Worm (Caenorhabditis elegans) whole organism, L4 larva: ENCODE results near the gene cho-1.

Experiments
- F37D6.2 ChIP-seq: sonication (generic microtip); optimal IDR thresholded peaks from 2 replicates; lab custom pipeline; 2016; ENCODE audit warnings: mild to moderate bottlenecking, missing genetic modification characterization, missing compliant biosample characterization
- Y105C5A.15 ChIP-seq: fragments of 200-800 bp; sonication (Bioruptor generic); IDR thresholded peaks from 2 replicates; pipeline ENCODE4 v1.3.6; 2022; ENCODE audit warnings: missing genetic modification characterization, missing compliant biosample characterization
- Y48G9A.11 ChIP-seq: fragments of 200-800 bp; sonication (Bioruptor generic); IDR thresholded peaks from 2 replicates; pipeline ENCODE4 v1.3.6; 2022; ENCODE audit warnings: missing genetic modification reagents, missing genetic modification characterization, missing compliant biosample characterization
- Y5F2A.4 ChIP-seq: fragments of 200-800 bp; sonication (Bioruptor generic); optimal IDR thresholded peaks from 2 replicates; lab custom pipeline; 2018; ENCODE audit warnings: mild to moderate bottlenecking, missing genetic modification characterization, missing compliant biosample characterization
- Y75B8A.6 ChIP-seq: fragments of 200-800 bp; sonication (Bioruptor generic); IDR thresholded peaks from 2 replicates; pipeline ENCODE4 v1.3.6; 2022; ENCODE audit warnings: missing genetic modification reagents, missing genetic modification characterization, missing compliant biosample characterization
- ZK337.2 ChIP-seq: fragments of 200-800 bp; sonication (Bioruptor generic); IDR thresholded peaks from 2 replicates; pipeline ENCODE4 v1.3.6; 2022; ENCODE audit warnings: missing genetic modification reagents, missing genetic modification characterization, missing compliant biosample characterization
- aha-1 ChIP-seq: fragments of 150-350 bp; peaks from one replicate; lab custom pipeline; 2014; ENCODE audit warnings: missing biosample characterization, missing genetic modification characterization
- ceh-20 ChIP-seq: fragments of 200-800 bp; sonication (Bioruptor generic); IDR thresholded peaks from 2 replicates; pipeline ENCODE4 v1.3.6; 2022; ENCODE audit warnings: missing genetic modification reagents, missing genetic modification characterization, missing compliant biosample characterization
- ceh-32 ChIP-seq: sonication (generic microtip); optimal IDR thresholded peaks from 2 replicates; lab custom pipeline; 2016; ENCODE audit warnings: mild to moderate bottlenecking, missing genetic modification characterization, missing compliant biosample characterization; ENCODE audit not compliant: poor library complexity
- ceh-44 ChIP-seq: fragments of 200-800 bp; sonication (Bioruptor generic); IDR thresholded peaks from 2 replicates; pipeline ENCODE4 v1.3.6; 2022; ENCODE audit warnings: missing genetic modification reagents, missing genetic modification characterization, missing compliant biosample characterization
- ceh-82 ChIP-seq: sonication (generic microtip); optimal IDR thresholded peaks from 2 replicates; lab custom pipeline; 2017; ENCODE audit warnings: missing biosample characterization, missing genetic modification characterization
- cey-2 ChIP-seq: sonication (generic microtip); optimal IDR thresholded peaks from 3 replicates; lab custom pipeline; 2017; ENCODE audit warnings: missing genetic modification characterization, mild to moderate bottlenecking, missing compliant biosample characterization, antibody characterized with exemption, borderline replicate concordance; ENCODE audit not compliant: insufficient read depth
- daf-12 ChIP-seq: fragments of 150-350 bp; optimal IDR thresholded peaks from 2 replicates; lab custom pipeline; 2014; ENCODE audit warnings: missing biosample characterization, missing genetic modification reagents, missing genetic modification characterization
- daf-19 ChIP-seq: fragments of 200-800 bp; sonication (Bioruptor generic); conservative IDR thresholded peaks from 2 replicates; pipeline ENCODE4 v1.3.6; 2022; ENCODE audit warnings: missing genetic modification characterization, missing compliant biosample characterization
- dmd-9 ChIP-seq: fragments of 200-800 bp; sonication (Bioruptor generic); IDR thresholded peaks from 2 replicates; pipeline ENCODE4 v1.3.6; 2022; ENCODE audit warnings: missing genetic modification reagents, missing genetic modification characterization, missing compliant biosample characterization
- dpl-1 ChIP-seq: fragments of 150-350 bp; optimal IDR thresholded peaks from 2 replicates; lab custom pipeline; 2014; ENCODE audit warnings: missing biosample characterization, missing genetic modification reagents, missing genetic modification characterization
- dve-1 ChIP-seq: sonication (generic microtip); optimal IDR thresholded peaks from 2 replicates; lab custom pipeline; 2017; ENCODE audit warnings: antibody characterized with exemption, mild to moderate bottlenecking, missing genetic modification characterization, missing compliant biosample characterization; ENCODE audit not compliant: insufficient read depth
- egl-43 ChIP-seq: fragments of 200-800 bp; sonication (Bioruptor generic); IDR thresholded peaks from 2 replicates; pipeline ENCODE4 v1.3.6; 2022; ENCODE audit warnings: missing genetic modification reagents, missing genetic modification characterization, missing compliant biosample characterization
- hlh-11 ChIP-seq: fragments of 200-800 bp; sonication (Bioruptor generic); optimal IDR thresholded peaks from 2 replicates; lab custom pipeline; 2018; ENCODE audit warnings: mild to moderate bottlenecking, missing genetic modification characterization, missing compliant biosample characterization
- hlh-30 ChIP-seq: sonication (generic microtip); optimal IDR thresholded peaks from 2 replicates; lab custom pipeline; 2017; ENCODE audit warnings: antibody characterized with exemption, mild to moderate bottlenecking, missing genetic modification characterization, missing compliant biosample characterization; ENCODE audit not compliant: insufficient read depth
- lim-7 ChIP-seq: fragments of 200-800 bp; sonication (Bioruptor generic); IDR thresholded peaks from 2 replicates; pipeline ENCODE4 v1.3.6; 2022; ENCODE audit warnings: missing genetic modification characterization, missing compliant biosample characterization
- lin-1 ChIP-seq: fragments of 200-800 bp; sonication (Bioruptor generic); IDR thresholded peaks from 2 replicates; pipeline ENCODE4 v1.3.6; 2022; ENCODE audit warnings: missing genetic modification reagents, missing genetic modification characterization, missing compliant biosample characterization
- lin-13 ChIP-seq: fragments of 150-350 bp; optimal IDR thresholded peaks from 2 replicates; lab custom pipeline; 2014; ENCODE audit warnings: missing biosample characterization, missing genetic modification reagents, missing genetic modification characterization
- lin-15B ChIP-seq: fragments of 150-350 bp; sonication (generic microtip); optimal IDR thresholded peaks from 3 replicates; lab custom pipeline; 2014; ENCODE audit warnings: missing biosample characterization, missing genetic modification characterization
- madf-5 ChIP-seq, 2 experiments: fragments of 200-800 bp; sonication (Bioruptor generic); IDR thresholded peaks; 2 replicates each; pipeline ENCODE4 v1.3.6; 2022; ENCODE audit warnings: missing compliant biosample characterization in 2 of 2, missing genetic modification characterization in 2 of 2
- mdt-29 ChIP-seq: fragments of 200-800 bp; sonication (Bioruptor generic); IDR thresholded peaks from 2 replicates; pipeline ENCODE4 v1.3.6; 2022; ENCODE audit warnings: missing genetic modification reagents, missing genetic modification characterization, missing compliant biosample characterization
- mep-1 ChIP-seq: fragments of 150-350 bp; sonication (generic microtip); optimal IDR thresholded peaks from 3 replicates; lab custom pipeline; 2014; ENCODE audit warnings: missing biosample characterization, missing genetic modification characterization
- nhr-28 ChIP-seq: fragments of 150-350 bp; optimal IDR thresholded peaks from 2 replicates; lab custom pipeline; 2014; ENCODE audit warnings: missing biosample characterization, missing genetic modification characterization
- nhr-42 ChIP-seq: fragments of 200-800 bp; sonication (Bioruptor generic); IDR thresholded peaks from 2 replicates; pipeline ENCODE4 v1.3.6; 2022; ENCODE audit warnings: missing genetic modification characterization, missing compliant biosample characterization
- nhr-48 ChIP-seq: sonication (generic microtip); optimal IDR thresholded peaks from 2 replicates; lab custom pipeline; 2016; ENCODE audit warnings: mild to moderate bottlenecking, missing genetic modification characterization, missing compliant biosample characterization
- php-3 ChIP-seq: fragments of 200-800 bp; sonication (Bioruptor generic); IDR thresholded peaks from 2 replicates; pipeline ENCODE4 v1.3.6; 2022; ENCODE audit warnings: missing genetic modification reagents, missing genetic modification characterization, missing compliant biosample characterization
- pqm-1 ChIP-seq: sonication (generic microtip); optimal IDR thresholded peaks from 2 replicates; lab custom pipeline; 2017; ENCODE audit warnings: missing biosample characterization, missing genetic modification characterization
- spr-1 ChIP-seq: sonication (generic microtip); optimal IDR thresholded peaks from 2 replicates; lab custom pipeline; 2016; ENCODE audit warnings: mild to moderate bottlenecking, missing genetic modification characterization, missing compliant biosample characterization
- tag-97 ChIP-seq: fragments of 200-800 bp; sonication (Bioruptor generic); IDR thresholded peaks from 2 replicates; pipeline ENCODE4 v1.3.6; 2022; ENCODE audit warnings: missing genetic modification characterization, missing compliant biosample characterization
- unc-130 ChIP-seq: sonication (generic microtip); optimal IDR thresholded peaks from 2 replicates; lab custom pipeline; 2016; ENCODE audit warnings: missing genetic modification reagents, missing genetic modification characterization, missing compliant biosample characterization
- unc-62 ChIP-seq, 3 experiments: fragments of 150-350 bp in 1 of 3; sonication (generic microtip); optimal IDR thresholded peaks in 2 of 3; peaks in 1 of 3; 1 replicate in 1 of 3; 2 replicates in 2 of 3; lab custom pipeline; 2014 to 2017; ENCODE audit warnings: missing biosample characterization in 3 of 3, missing genetic modification characterization in 3 of 3, missing genetic modification reagents in 3 of 3, missing genotype in 1 of 3
- zag-1 ChIP-seq: fragments of 150-350 bp; optimal IDR thresholded peaks from 2 replicates; lab custom pipeline; 2014; ENCODE audit warnings: missing biosample characterization, missing genetic modification characterization
- zfp-2 ChIP-seq: sonication (generic microtip); optimal IDR thresholded peaks from 2 replicates; lab custom pipeline; 2016; ENCODE audit warnings: mild to moderate bottlenecking, missing genetic modification characterization, missing compliant biosample characterization
- zfp-3 ChIP-seq: fragments of 200-800 bp; sonication (Bioruptor generic); conservative IDR thresholded peaks from 2 replicates; pipeline ENCODE4 v1.3.6; 2022; ENCODE audit warnings: missing genetic modification reagents, missing genetic modification characterization, missing compliant biosample characterization
- ztf-7 ChIP-seq: fragments of 150-350 bp; optimal IDR thresholded peaks from 2 replicates; lab custom pipeline; 2014; ENCODE audit warnings: missing biosample characterization, missing genetic modification characterization

Gene cho-1

ce11 chrIV:13180723-13181122, 33.6 kb downstream of the cho-1 start, which contains the start of gene F58D2.3 (continued):
- TF ChIP-seq zfp-2 (tag; lab: Kevin White, UChicago) (no peak), nhr-42 (GFP tag; lab: Robert Waterston, UW) (no peak), mdt-29 (no peak)

DNA sequence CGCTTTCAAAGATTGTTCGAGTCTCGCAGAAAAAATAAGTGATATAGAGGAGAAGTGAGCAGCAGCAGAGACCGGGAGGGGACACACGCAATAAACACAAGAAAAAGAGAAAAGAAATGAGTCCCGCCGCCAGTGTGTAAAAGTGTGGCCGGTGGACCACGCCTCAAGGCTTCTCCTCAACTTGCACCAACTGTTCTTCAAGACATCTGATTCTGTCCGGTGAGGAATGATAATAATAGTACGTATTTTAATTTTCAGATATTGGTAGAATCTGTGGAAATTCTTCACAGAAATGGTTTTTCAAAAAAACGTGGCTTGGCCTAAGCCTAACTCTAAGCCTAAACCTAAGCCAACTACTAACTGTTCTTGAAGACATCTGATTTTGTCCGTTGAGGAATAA, 35.1 kb downstream of the cho-1 start, which contains the start of gene lev-1:
TSS of gene lev-1 (minus strand) at position 101 of the 400 bp plus-strand sequence.
- no peak for TF ChIP-seq F37D6.2 (tag; lab: Kevin White, UChicago)
- TF ChIP-seq aha-1 (tag; lab: Kevin White, UChicago), result peak; percentile 4
- TF ChIP-seq ZK337.2 (GFP tag; lab: Robert Waterston, UW), result no peak
- TF ChIP-seq Y5F2A.4 (GFP tag; lab: Kevin White, UChicago), result no peak
- TF ChIP-seq lin-15B (tag; lab: Kevin White, UChicago), result no peak
- no peak for TF ChIP-seq hlh-11 (tag; lab: Kevin White, UChicago)
- TF ChIP-seq dmd-9 (GFP tag; lab: Robert Waterston, UW), result no peak
- no peak for TF ChIP-seq madf-5 (GFP tag; IDR thresholded peaks at IDR 0.05; lab: Robert Waterston, UW)
- TF ChIP-seq daf-12 (tag; lab: Kevin White, UChicago), result no peak
- TF ChIP-seq spr-1, result no peak
- no peak for TF ChIP-seq ceh-82 (tag; lab: Kevin White, UChicago)
- TF ChIP-seq lim-7, result no peak
- peak in 1 of 2 experiments; percentile 76 for TF ChIP-seq unc-62 (GFP tag; optimal IDR thresholded peaks at IDR 0.05 in 1 of 2; lab: Kevin White, UChicago)
- TF ChIP-seq unc-62 (tag; optimal IDR thresholded peaks at IDR 0.05; lab: Kevin White, UChicago), result no peak
- no peak for TF ChIP-seq ztf-7

DNA sequence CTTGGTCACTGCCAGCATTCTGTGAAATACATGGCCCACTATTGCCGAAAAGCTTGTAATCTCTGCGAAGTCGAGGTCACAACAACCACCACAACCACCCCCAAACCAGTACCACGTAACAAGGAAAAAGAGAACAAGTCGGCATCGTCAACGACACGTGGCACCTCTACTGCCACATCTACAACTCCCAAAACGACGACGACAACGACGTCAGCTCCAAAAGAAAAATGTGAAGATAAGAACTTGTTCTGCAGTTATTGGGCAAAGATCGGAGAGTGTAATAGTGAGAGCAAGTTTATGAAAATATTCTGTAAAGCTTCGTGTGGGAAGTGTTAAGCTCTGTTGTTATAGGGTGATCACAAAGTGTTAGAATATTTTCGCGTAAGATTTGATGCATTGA, 41.0 kb downstream of the cho-1 start:
- no peak for TF ChIP-seq egl-43
- peak in 1 of 2 experiments; percentile 97 for TF ChIP-seq unc-62 (GFP tag; optimal IDR thresholded peaks at IDR 0.05 in 1 of 2; lab: Kevin White, UChicago)
- no peak for TF ChIP-seq unc-62 (tag; optimal IDR thresholded peaks at IDR 0.05; lab: Kevin White, UChicago)

ce11 chrIV:13170241-13170640, 44.1 kb downstream of the cho-1 start, which contains the start of gene nas-14:
Gene nas-14 (plus strand): TSS chrIV:13170541.
- TF ChIP-seq Y75B8A.6 (no peak), php-3 (GFP tag; lab: Robert Waterston, UW) (no peak), ceh-32 (tag; lab: Kevin White, UChicago) (no peak), lim-7 (no peak), Y48G9A.11 (no peak), zfp-3 (no peak), hlh-30 (tag; lab: Kevin White, UChicago) (no peak), daf-12 (tag; lab: Kevin White, UChicago) (no peak), dve-1 (tag; lab: Kevin White, UChicago) (no peak), lin-1 (GFP tag; lab: Robert Waterston, UW) (no peak), tag-97 (GFP tag; lab: Robert Waterston, UW) (no peak), nhr-48 (tag; lab: Kevin White, UChicago) (no peak), ceh-20 (GFP tag; lab: Robert Waterston, UW) (no peak), nhr-28 (tag; lab: Kevin White, UChicago) (no peak), daf-19 (GFP tag; lab: Robert Waterston, UW) (no peak), dpl-1 (GFP tag; lab: Kevin White, UChicago) (no peak)
- TF ChIP-seq, all 104 proteins: peak for 0

ce11 chrIV:13167534-13167933, 46.8 kb downstream of the cho-1 start:
- TF ChIP-seq ceh-44 (GFP tag; lab: Robert Waterston, UW), result no peak
- no peak for TF ChIP-seq mep-1 (tag; lab: Kevin White, UChicago)
- no peak for TF ChIP-seq lin-13 (GFP tag; lab: Kevin White, UChicago)
- peak in 1 of 2 experiments; percentile 10 for TF ChIP-seq unc-62 (GFP tag; optimal IDR thresholded peaks at IDR 0.05 in 1 of 2; lab: Kevin White, UChicago)
- no peak for TF ChIP-seq unc-62 (tag; optimal IDR thresholded peaks at IDR 0.05; lab: Kevin White, UChicago)
- TF ChIP-seq zfp-3, result no peak
- TF ChIP-seq pqm-1 (tag; lab: Kevin White, UChicago), result no peak
- TF ChIP-seq unc-130, result no peak
- TF ChIP-seq madf-5 (GFP tag; IDR thresholded peaks at IDR 0.05; lab: Robert Waterston, UW), result no peak
- TF ChIP-seq cey-2, result no peak
- no peak for TF ChIP-seq zag-1
- no peak for TF ChIP-seq Y105C5A.15
- TF ChIP-seq aha-1 (tag; lab: Kevin White, UChicago), result peak; percentile 60
- TF ChIP-seq, all 104 proteins: peak for 2
